Worm (Caenorhabditis elegans) whole organism, L1 larva: ENCODE measurements around the gene T24C4.3.

Experiments
- F16B12.6 ChIP-seq: fragments of 150-350 bp; optimal IDR thresholded peaks from 2 replicates; lab custom pipeline; 2014; ENCODE audit warnings: missing biosample characterization, missing genetic modification characterization
- ces-1 ChIP-seq: fragments of 150-350 bp; optimal IDR thresholded peaks from 2 replicates; lab custom pipeline; 2014; ENCODE audit warnings: missing biosample characterization, missing genetic modification reagents, missing genetic modification characterization
- egl-27 ChIP-seq, 2 experiments: fragments of 150-350 bp in 1 of 2; sonication (generic microtip); optimal IDR thresholded peaks; 3 replicates each; lab custom pipeline; 2017 to 2018; ENCODE audit warnings: missing biosample characterization in 2 of 2, missing genetic modification characterization in 2 of 2, missing genetic modification reagents in 2 of 2
- elt-2 ChIP-seq: sonication (generic microtip); optimal IDR thresholded peaks from 2 replicates; lab custom pipeline; 2016; ENCODE audit warnings: missing genetic modification characterization, mild to moderate bottlenecking, inconsistent platforms, missing compliant biosample characterization, missing genetic modification reagents
- fos-1 ChIP-seq: fragments of 150-350 bp; optimal IDR thresholded peaks from 2 replicates; lab custom pipeline; 2014; ENCODE audit warnings: missing biosample characterization, missing genetic modification characterization
- grh-1 ChIP-seq: fragments of 200-800 bp; sonication (Bioruptor generic); IDR thresholded peaks from 2 replicates; pipeline ENCODE4 v1.3.6; 2022; ENCODE audit warnings: missing genetic modification reagents, missing genetic modification characterization, missing compliant biosample characterization
- hlh-4 ChIP-seq: sonication (generic microtip); optimal IDR thresholded peaks from 2 replicates; lab custom pipeline; 2016; ENCODE audit warnings: mild to moderate bottlenecking, missing genetic modification characterization, missing compliant biosample characterization
- hpl-2 ChIP-seq: fragments of 150-350 bp; optimal IDR thresholded peaks from 2 replicates; lab custom pipeline; 2014; ENCODE audit warnings: missing biosample characterization, missing genetic modification reagents, missing genetic modification characterization
- nhr-12 ChIP-seq: sonication (generic microtip); optimal IDR thresholded peaks from 2 replicates; lab custom pipeline; 2017; ENCODE audit warnings: missing biosample characterization, missing genetic modification characterization
- nhr-71 ChIP-seq: sonication (generic microtip); optimal IDR thresholded peaks from 2 replicates; lab custom pipeline; 2016; ENCODE audit warnings: mild to moderate bottlenecking, missing genetic modification characterization, moderate library complexity, missing compliant biosample characterization
- skn-1 ChIP-seq: fragments of 150-350 bp; optimal IDR thresholded peaks from 2 replicates; lab custom pipeline; 2014; ENCODE audit warnings: missing biosample characterization, missing genetic modification characterization
- snu-23 ChIP-seq: sonication (generic microtip); optimal IDR thresholded peaks from 2 replicates; lab custom pipeline; 2016; ENCODE audit warnings: missing genetic modification characterization, missing compliant biosample characterization

Gene T24C4.3

ce11 chrIII:822546-823272 lies 49.6 kb downstream of the T24C4.3 start, which contains the start of gene clec-149 (continued):
- TF ChIP-seq nhr-12 (tag; lab: Kevin White, UChicago) = no peak
- no peak for TF ChIP-seq grh-1 (GFP tag; lab: Robert Waterston, UW)
- TF ChIP-seq egl-27 (tag; optimal IDR thresholded peaks at IDR 0.05; lab: Kevin White, UChicago) = no peak
- TF ChIP-seq skn-1 (tag; lab: Kevin White, UChicago) = no peak
- TF ChIP-seq ces-1 (GFP tag; lab: Kevin White, UChicago) = no peak
- TF ChIP-seq snu-23 (GFP tag; lab: Kevin White, UChicago) = peak; percentile 12
- TF ChIP-seq fos-1 (tag; lab: Kevin White, UChicago) = no peak
- TF ChIP-seq elt-2 (tag; lab: Kevin White, UChicago) = no peak
- TF ChIP-seq F16B12.6 (tag; lab: Kevin White, UChicago) = no peak
- TF ChIP-seq hpl-2 (GFP tag; lab: Kevin White, UChicago) = no peak
- peak; percentile 29 for TF ChIP-seq nhr-71 (tag; lab: Kevin White, UChicago)
- TF ChIP-seq hlh-4 = no peak
